Fruit fly (Drosophila melanogaster) whole organism, prepupa: ENCODE results near the gene CG14036.

Source experiments
- CG11294 ChIP-seq: fragments of 200-800 bp; sonication (Bioruptor generic); IDR thresholded peaks from 2 replicates; pipeline ENCODE4 v1.3.6; 2022; ENCODE audit warnings: missing biosample characterization, missing genetic modification characterization
- CG15336 ChIP-seq: fragments of 200-800 bp; sonication (Bioruptor generic); IDR thresholded peaks from 2 replicates; pipeline ENCODE4 v1.3.6; 2022; ENCODE audit warnings: missing biosample characterization, missing genetic modification characterization
- CG1621 ChIP-seq: fragments of 200-800 bp; sonication (Bioruptor generic); optimal IDR thresholded peaks from 3 replicates; lab custom pipeline; 2018; ENCODE audit warnings: missing biosample characterization, mild to moderate bottlenecking, missing genetic modification characterization
- CG16779 ChIP-seq: fragments of 200-800 bp; sonication (Bioruptor generic); optimal IDR thresholded peaks from 3 replicates; lab custom pipeline; 2017; ENCODE audit warnings: missing biosample characterization, mild to moderate bottlenecking, missing genetic modification characterization
- CG3032 ChIP-seq: fragments of 200-800 bp; optimal IDR thresholded peaks from 2 replicates; lab custom pipeline; 2019; ENCODE audit warnings: missing biosample characterization, mild to moderate bottlenecking, missing genetic modification characterization, moderate library complexity
- CG31627 ChIP-seq: fragments of 200-800 bp; sonication (Bioruptor generic); optimal IDR thresholded peaks from 3 replicates; lab custom pipeline; 2016; ENCODE audit warnings: missing biosample characterization, missing genetic modification characterization
- CG6163 ChIP-seq: fragments of 200-800 bp; sonication (Bioruptor generic); IDR thresholded peaks from 3 replicates; pipeline ENCODE4 v1.3.6; 2022; ENCODE audit warnings: missing biosample characterization, missing genetic modification characterization
- CG6854 ChIP-seq: fragments of 200-800 bp; sonication (Bioruptor generic); optimal IDR thresholded peaks from 2 replicates; lab custom pipeline; 2017; ENCODE audit warnings: missing biosample characterization, mild to moderate bottlenecking, missing genetic modification characterization
- CG7368 ChIP-seq: fragments of 200-800 bp; sonication (Bioruptor generic); optimal IDR thresholded peaks from 3 replicates; lab custom pipeline; 2016; ENCODE audit warnings: missing biosample characterization, missing genetic modification characterization
- CG8119 ChIP-seq: fragments of 200-800 bp; sonication (Bioruptor generic); IDR thresholded peaks from 3 replicates; pipeline ENCODE4 v1.3.6; 2022; ENCODE audit warnings: missing biosample characterization, missing genetic modification characterization
- CG8319 ChIP-seq: fragments of 200-800 bp; sonication (Bioruptor generic); optimal IDR thresholded peaks from 3 replicates; lab custom pipeline; 2016; ENCODE audit warnings: missing biosample characterization, missing genetic modification characterization
- CG9139 ChIP-seq: fragments of 200-800 bp; sonication (Bioruptor generic); optimal IDR thresholded peaks from 3 replicates; lab custom pipeline; 2017; ENCODE audit warnings: missing biosample characterization, mild to moderate bottlenecking, missing genetic modification characterization
- Eip93F ChIP-seq: fragments of 200-800 bp; sonication (Bioruptor generic); optimal IDR thresholded peaks from 2 replicates; lab custom pipeline; 2016; ENCODE audit warnings: missing biosample characterization, mild to moderate bottlenecking, missing genetic modification characterization
- Hr38 ChIP-seq: sonication (Bioruptor generic); optimal IDR thresholded peaks from 2 replicates; lab custom pipeline; 2016; ENCODE audit warnings: missing biosample characterization, missing genetic modification characterization
- Hr39 ChIP-seq: fragments of 200-800 bp; sonication (Bioruptor generic); optimal IDR thresholded peaks from 2 replicates; lab custom pipeline; 2016; ENCODE audit warnings: missing biosample characterization, missing genetic modification characterization
- Lpt ChIP-seq: fragments of 200-800 bp; sonication (Bioruptor generic); optimal IDR thresholded peaks from 3 replicates; lab custom pipeline; 2016; ENCODE audit warnings: missing biosample characterization, missing genetic modification characterization
- Smox ChIP-seq: fragments of 200-800 bp; sonication (Bioruptor generic); optimal IDR thresholded peaks from 3 replicates; lab custom pipeline; 2016; ENCODE audit warnings: missing biosample characterization, missing genetic modification characterization
- achi ChIP-seq: fragments of 200-800 bp; sonication (Bioruptor generic); optimal IDR thresholded peaks from 3 replicates; lab custom pipeline; 2016; ENCODE audit warnings: missing biosample characterization, missing genetic modification characterization
- acj6 ChIP-seq: fragments of 200-800 bp; sonication (Bioruptor generic); optimal IDR thresholded peaks from 3 replicates; lab custom pipeline; 2016; ENCODE audit warnings: missing biosample characterization, missing genetic modification characterization
- cyc ChIP-seq: fragments of 200-800 bp; sonication (Bioruptor generic); optimal IDR thresholded peaks from 3 replicates; lab custom pipeline; 2016; ENCODE audit warnings: missing biosample characterization, missing genetic modification characterization
- dac ChIP-seq: fragments of 200-800 bp; sonication (Bioruptor generic); optimal IDR thresholded peaks from 2 replicates; lab custom pipeline; 2017; ENCODE audit warnings: missing biosample characterization, mild to moderate bottlenecking, missing genetic modification characterization
- dsx ChIP-seq: fragments of 200-800 bp; optimal IDR thresholded peaks from 3 replicates; lab custom pipeline; 2019; ENCODE audit warnings: missing biosample characterization, mild to moderate bottlenecking, missing genetic modification characterization, moderate library complexity; ENCODE audit not compliant: poor library complexity, severe bottlenecking
- fd59A ChIP-seq: fragments of 200-800 bp; sonication (Bioruptor generic); optimal IDR thresholded peaks from 2 replicates; lab custom pipeline; 2017; ENCODE audit warnings: missing biosample characterization, mild to moderate bottlenecking, missing genetic modification characterization, missing genetic modification reagents
- fd85E ChIP-seq: fragments of 200-800 bp; sonication (Bioruptor generic); optimal IDR thresholded peaks from 3 replicates; lab custom pipeline; 2016; ENCODE audit warnings: missing biosample characterization, missing genetic modification characterization
- fkh ChIP-seq: fragments of 200-800 bp; sonication (Bioruptor generic); optimal IDR thresholded peaks from 3 replicates; lab custom pipeline; 2017; ENCODE audit warnings: missing biosample characterization, mild to moderate bottlenecking, missing genetic modification characterization, moderate library complexity
- lz ChIP-seq: fragments of 200-800 bp; sonication (Bioruptor generic); optimal IDR thresholded peaks from 3 replicates; lab custom pipeline; 2016; ENCODE audit warnings: missing biosample characterization, missing genetic modification characterization
- net ChIP-seq: fragments of 200-800 bp; sonication (Bioruptor generic); optimal IDR thresholded peaks from 3 replicates; lab custom pipeline; 2016; ENCODE audit warnings: missing biosample characterization, missing genetic modification characterization
- pdm3 ChIP-seq: fragments of 200-800 bp; sonication (Bioruptor generic); optimal IDR thresholded peaks from 3 replicates; lab custom pipeline; 2016; ENCODE audit warnings: missing biosample characterization, missing genetic modification characterization
- salr ChIP-seq, 2 experiments: fragments of 200-800 bp; sonication (Bioruptor generic); optimal IDR thresholded peaks; 3 replicates each; lab custom pipeline; 2016 to 2018; ENCODE audit warnings: missing biosample characterization in 2 of 2, missing genetic modification characterization in 2 of 2, mild to moderate bottlenecking in 1 of 2
- ss ChIP-seq, 2 experiments: fragments of 200-800 bp; sonication (Bioruptor generic); optimal IDR thresholded peaks; 2 replicates in 1 of 2; 3 replicates in 1 of 2; lab custom pipeline; 2017 to 2018; ENCODE audit warnings: mild to moderate bottlenecking in 2 of 2, missing biosample characterization in 2 of 2, missing genetic modification characterization in 2 of 2, moderate library complexity in 1 of 2
- svp ChIP-seq: fragments of 200-800 bp; sonication (Bioruptor generic); peaks from one replicate; lab custom pipeline; 2016; ENCODE audit warnings: missing biosample characterization, missing genetic modification characterization
- vri ChIP-seq: fragments of 200-800 bp; sonication (Bioruptor generic); optimal IDR thresholded peaks from 3 replicates; lab custom pipeline; 2016; ENCODE audit warnings: missing biosample characterization, mild to moderate bottlenecking, missing genetic modification characterization

The CG14036 gene

DNA sequence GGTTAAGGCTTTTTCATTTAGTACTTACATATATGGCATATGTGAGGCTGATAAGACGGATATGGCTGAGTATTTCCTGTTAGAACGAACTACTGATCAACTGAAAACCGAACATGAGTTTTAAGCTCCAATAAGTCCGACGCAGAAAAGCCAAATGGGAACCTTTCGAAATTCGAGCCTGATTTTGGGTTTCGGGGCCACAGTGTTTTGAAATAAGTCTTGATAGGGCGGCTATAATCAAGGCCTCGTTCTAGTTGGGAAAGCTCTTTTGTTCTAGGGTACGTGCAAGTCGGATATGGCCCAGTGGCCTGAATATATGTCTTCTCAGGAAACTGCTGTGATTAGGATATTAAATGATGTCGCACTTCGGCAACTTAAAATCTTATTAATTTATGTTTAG, 26.7 kb downstream of the CG14036 start, which contains the start of gene vkg:
TSS of gene vkg (minus strand) at position 101 of the 400 bp plus-strand sequence.
- TF ChIP-seq Lpt (GFP tag; lab: Kevin White, UChicago) (no peak), fd85E (no peak), ss (GFP tag; optimal IDR thresholded peaks at IDR 0.05; lab: Kevin White, UChicago) (no peak), CG6163 (GFP tag; lab: Robert Waterston, UW) (no peak), dsx (GFP tag; lab: Kevin White, UChicago) (no peak)
- TF ChIP-seq, all 60 proteins: peak for 0

DNA sequence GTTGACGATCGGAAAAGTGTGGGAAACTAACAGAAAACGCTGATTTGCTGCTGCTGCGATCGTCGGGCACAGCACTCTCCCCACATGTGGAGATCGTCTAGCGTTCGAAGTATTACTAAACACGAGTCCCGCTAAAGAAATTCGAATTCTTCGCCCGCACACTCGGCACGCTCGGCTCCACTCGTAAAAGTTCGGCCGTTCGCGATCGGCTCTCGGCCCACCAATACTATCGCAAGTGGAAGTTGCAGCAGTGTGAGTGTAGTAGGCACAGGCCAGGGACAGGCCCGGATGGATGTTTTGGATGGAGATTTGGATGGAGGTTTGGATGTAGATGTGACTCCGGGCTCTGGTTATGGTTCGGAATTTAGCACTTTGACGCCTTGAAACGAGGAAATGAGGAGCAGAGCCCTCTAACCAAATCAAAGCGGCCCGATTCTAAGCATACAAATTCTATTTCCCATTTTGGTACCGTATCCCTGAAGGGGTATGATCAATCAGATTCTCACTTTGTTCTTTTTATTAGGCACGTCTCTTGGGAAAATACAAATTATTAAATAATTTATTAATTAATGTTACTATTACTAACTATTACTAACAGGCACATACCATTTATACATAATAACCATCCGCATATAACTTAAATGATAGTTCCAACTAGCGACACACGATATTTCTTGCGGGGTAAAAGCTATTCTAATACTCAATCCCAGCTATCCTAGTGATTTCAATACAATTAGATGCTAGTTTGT, 27.3 kb downstream of the CG14036 start:
- TF ChIP-seq CG16779 (tag; lab: Kevin White, UChicago): no peak
- peak; percentile 39 for TF ChIP-seq svp (GFP tag; lab: Kevin White, UChicago)
- TF ChIP-seq Eip93F (GFP tag; lab: Kevin White, UChicago): no peak
- TF ChIP-seq, all 60 proteins: peak for 1

DNA sequence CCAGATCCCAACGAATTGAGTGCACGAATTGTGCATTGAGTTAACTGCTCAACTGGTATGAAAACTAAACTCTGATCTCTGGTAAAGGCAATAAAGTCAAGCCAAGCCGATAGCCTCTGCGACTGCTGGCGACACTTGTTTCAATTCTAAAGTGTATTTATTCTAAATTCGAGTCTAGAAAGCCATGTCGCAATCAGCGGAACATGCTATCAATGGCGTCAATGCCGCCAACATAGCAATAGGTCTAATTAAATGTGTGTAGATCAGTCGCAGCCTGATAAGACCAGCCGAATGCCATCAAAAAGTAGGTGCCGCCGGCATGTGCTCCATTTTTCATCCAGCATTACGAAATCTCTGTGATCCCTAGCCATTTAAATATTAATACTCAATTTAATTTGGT, 29.3 kb downstream of the CG14036 start:
- TF ChIP-seq fkh (GFP tag; lab: Kevin White, UChicago): no peak
- TF ChIP-seq CG6163 (GFP tag; lab: Robert Waterston, UW): no peak
- TF ChIP-seq achi (GFP tag; lab: Kevin White, UChicago): no peak
- no peak for TF ChIP-seq dac (GFP tag; lab: Kevin White, UChicago)
- no peak for TF ChIP-seq Hr38 (GFP tag; lab: Kevin White, UChicago)
- TF ChIP-seq CG9139 (GFP tag; lab: Kevin White, UChicago): no peak
- no peak for TF ChIP-seq Hr39 (GFP tag; lab: Kevin White, UChicago)
- no peak for TF ChIP-seq CG8119 (GFP tag; lab: Robert Waterston, UW)
- TF ChIP-seq CG8319 (GFP tag; lab: Kevin White, UChicago): no peak
- no peak for TF ChIP-seq Lpt (GFP tag; lab: Kevin White, UChicago)
- no peak for TF ChIP-seq acj6 (GFP tag; lab: Kevin White, UChicago)
- TF ChIP-seq net (GFP tag; lab: Kevin White, UChicago): no peak
- TF ChIP-seq fd59A (GFP tag; lab: Kevin White, UChicago): no peak
- no peak for TF ChIP-seq Smox (GFP tag; lab: Kevin White, UChicago)
- no peak for TF ChIP-seq lz (GFP tag; lab: Kevin White, UChicago)
- TF ChIP-seq CG6854 (GFP tag; lab: Kevin White, UChicago): no peak
- TF ChIP-seq, all 60 proteins: peak for 0

DNA sequence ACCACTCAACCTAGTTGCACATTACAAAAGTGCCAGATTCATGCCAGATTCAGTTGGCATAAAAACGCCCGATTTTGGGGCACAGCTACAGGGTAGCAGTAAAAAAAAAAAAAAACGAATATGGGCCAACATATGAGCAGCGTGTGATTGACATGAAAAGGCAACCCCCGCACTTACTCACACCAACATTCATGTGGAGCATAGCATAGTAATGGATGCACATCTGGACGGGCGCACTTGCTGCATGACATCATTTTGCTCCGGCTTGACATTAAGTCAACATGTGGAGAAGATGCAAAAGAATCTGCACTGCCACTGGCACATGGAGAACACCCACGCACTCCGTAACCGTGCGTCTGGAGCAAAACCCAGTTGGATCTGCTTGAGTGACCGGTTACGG, 32.2 kb downstream of the CG14036 start:
- TF ChIP-seq svp (GFP tag; lab: Kevin White, UChicago) (peak; percentile 22), cyc (GFP tag; lab: Kevin White, UChicago) (no peak)

DNA sequence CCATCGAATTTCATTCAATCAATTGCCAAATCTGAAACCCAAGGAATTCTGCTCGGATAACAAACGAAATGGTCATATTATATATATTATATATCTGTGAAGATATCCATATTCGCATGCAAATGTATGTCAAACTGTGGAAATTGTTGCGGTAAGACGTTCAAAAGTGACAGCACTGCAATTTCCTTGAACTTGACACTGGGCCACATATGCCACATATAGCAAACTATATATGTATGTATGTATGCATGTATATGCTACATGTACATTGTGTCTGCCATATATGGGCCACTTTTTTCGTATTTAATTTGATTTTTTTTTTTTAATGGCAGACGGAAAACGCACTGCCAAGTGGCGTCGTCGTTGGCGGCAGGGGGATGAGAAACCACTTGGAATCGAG, 34.3 kb downstream of the CG14036 start:
- TF ChIP-seq salr (GFP tag; optimal IDR thresholded peaks at IDR 0.05; lab: Kevin White, UChicago) (no peak), CG7368 (GFP tag; lab: Kevin White, UChicago) (no peak), lz (GFP tag; lab: Kevin White, UChicago) (no peak), vri (GFP tag; lab: Kevin White, UChicago) (no peak), CG31627 (GFP tag; lab: Kevin White, UChicago) (no peak), CG1621 (tag; lab: Kevin White, UChicago) (no peak), CG3032 (tag; lab: Kevin White, UChicago) (no peak), pdm3 (no peak), CG11294 (no peak), achi (GFP tag; lab: Kevin White, UChicago) (no peak), CG15336 (GFP tag; lab: Robert Waterston, UW) (no peak), svp (GFP tag; lab: Kevin White, UChicago) (no peak)
